Fruit fly (Drosophila melanogaster) whole organism: ENCODE data around the gene eff.

Experiments used
- CG8478 ChIP-seq: fragments of >200 bp; optimal IDR thresholded peaks from 2 replicates; lab custom pipeline; 2018; ENCODE audit warnings: inconsistent platforms
- Dll ChIP-seq: fragments of >200 bp; optimal IDR thresholded peaks from 2 replicates; lab custom pipeline; 2017
- EcR ChIP-seq, 2 experiments: fragments of >200 bp; optimal IDR thresholded peaks; 2 replicates each; lab custom pipeline; 2017; ENCODE audit warnings: missing biosample characterization in 2 of 2, missing genetic modification characterization in 2 of 2, missing genetic modification reagents in 2 of 2
- pan ChIP-seq: fragments of >200 bp; optimal IDR thresholded peaks from 2 replicates; lab custom pipeline; 2017
- psq ChIP-seq: fragments of >200 bp; optimal IDR thresholded peaks from 2 replicates; lab custom pipeline; 2017
- usp ChIP-seq: fragments of >200 bp; optimal IDR thresholded peaks from 2 replicates; lab custom pipeline; 2017; ENCODE audit warnings: missing biosample characterization, missing genetic modification characterization, mixed read lengths

The eff gene

DNA sequence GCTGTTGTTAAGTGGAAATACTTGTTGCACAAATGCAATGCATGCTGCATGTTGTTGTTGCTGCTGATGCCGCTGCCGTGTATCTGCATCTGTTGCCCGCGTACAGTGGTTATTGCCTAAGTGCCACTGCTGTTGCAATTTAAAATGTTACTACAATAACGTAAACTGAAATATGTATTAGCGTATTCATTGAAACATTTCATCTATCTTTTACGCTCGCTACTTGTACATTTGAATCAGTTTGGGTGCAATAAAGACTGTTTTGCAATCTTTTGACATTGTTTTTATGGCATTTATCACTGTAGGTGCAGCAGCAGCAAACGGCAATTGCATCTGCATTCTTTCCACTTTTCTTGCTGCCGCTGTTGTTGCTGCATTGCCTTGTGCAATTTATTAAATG lies 21.7 kb downstream of the eff start:
- TF ChIP-seq psq (lab: Kevin White, UChicago) (no peak), CG8478 (lab: Kevin White, UChicago) (no peak), pan (lab: Kevin White, UChicago) (no peak), Dll (lab: Kevin White, UChicago) (no peak), EcR (GFP tag; optimal IDR thresholded peaks at IDR 0.05; lab: Kevin White, UChicago) (no peak), usp (no peak)

DNA sequence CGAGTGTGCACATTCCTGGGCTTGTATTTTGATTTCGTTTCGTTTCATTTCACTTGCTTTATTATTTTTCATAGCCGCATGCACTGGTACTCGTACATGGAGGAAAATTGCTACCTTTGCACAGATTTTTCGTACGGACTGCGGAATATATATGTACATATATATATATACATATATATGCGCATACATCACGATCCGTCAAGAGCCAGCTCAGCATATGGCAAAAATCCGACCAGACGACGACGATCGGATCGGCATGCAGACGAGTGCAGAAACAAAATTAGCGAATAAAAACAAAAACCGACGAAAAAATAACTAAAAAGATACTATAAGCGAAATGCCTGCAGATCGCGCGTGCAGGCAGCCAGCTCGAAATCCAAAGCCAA lies 23.4 kb downstream of the eff start:
- TF ChIP-seq Dll (lab: Kevin White, UChicago), result no peak
- TF ChIP-seq EcR (GFP tag; optimal IDR thresholded peaks at IDR 0.05; lab: Kevin White, UChicago), result no peak
- TF ChIP-seq psq (lab: Kevin White, UChicago), result no peak
- TF ChIP-seq usp, result no peak
- no peak for TF ChIP-seq pan (lab: Kevin White, UChicago)
- no peak for TF ChIP-seq CG8478 (lab: Kevin White, UChicago)

DNA sequence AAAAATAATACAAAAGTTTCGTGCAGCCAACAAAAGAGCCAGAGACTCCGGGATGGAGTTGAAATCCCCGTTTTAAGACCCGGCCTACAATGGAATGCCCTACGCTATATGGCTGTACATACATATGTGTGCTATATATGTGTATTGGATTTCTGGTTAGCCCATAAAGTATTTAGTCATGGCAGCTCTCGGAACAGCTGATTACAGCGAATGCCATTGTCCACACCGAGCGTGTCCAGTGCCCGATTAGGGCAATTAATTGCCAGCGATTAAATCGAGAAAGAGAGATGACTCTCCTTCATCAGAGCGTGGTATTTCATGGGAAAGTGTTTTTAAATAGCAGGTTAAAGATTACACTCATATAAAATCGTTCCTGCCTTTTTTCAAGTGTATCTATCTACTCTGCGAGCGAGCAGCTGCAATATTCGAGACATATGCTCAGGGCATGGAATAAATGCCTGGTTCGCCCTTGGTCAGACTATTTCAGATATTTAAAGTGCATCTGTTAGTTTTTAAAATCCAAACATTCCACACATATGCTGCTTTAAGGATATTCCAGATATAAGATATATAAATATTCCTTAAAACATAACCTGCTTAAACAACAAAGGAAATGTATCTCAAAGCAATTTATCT lies 23.9 kb downstream of the eff start:
- no peak for TF ChIP-seq EcR (GFP tag; optimal IDR thresholded peaks at IDR 0.05; lab: Kevin White, UChicago)
- TF ChIP-seq psq (lab: Kevin White, UChicago), result no peak
- TF ChIP-seq pan (lab: Kevin White, UChicago), result no peak

DNA sequence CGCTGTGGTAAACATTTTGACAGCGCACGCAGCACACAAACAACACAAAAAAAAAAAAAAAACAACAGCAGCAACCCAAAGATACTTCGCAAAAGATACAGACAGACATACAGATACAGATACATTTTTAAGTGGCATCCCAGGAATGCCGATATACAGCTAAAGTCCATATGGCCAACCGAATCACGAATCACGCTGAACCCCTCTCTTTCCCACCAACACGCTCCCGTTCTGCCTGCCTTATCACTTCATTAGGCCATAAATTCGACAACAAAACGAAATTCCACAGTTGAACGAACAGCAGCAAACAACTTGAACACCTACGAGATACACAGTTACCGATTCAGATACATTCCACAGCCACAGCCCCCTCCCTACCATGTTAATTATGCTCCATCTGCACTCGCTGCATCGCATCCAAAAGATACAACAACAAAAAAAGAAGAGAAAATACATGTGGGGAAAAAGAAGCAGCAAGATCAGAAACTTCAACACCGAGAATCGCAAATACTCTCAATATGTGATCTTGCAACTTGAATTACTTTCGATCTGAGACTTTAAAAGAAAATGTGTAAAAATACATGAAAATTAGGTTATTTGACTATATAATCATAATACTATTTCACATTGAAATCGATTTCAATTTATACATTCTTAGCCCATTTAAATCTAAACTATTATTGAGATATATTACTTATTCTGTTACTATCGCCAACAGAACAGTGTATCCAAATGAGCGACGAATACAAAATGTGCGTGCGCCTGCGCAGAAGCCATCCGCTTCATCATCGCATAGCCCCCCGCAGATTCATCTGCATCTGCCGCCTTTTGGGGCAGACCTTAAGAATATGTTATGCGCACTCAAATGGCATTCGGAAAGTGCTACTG lies 24.7 kb downstream of the eff start:
- no peak for TF ChIP-seq pan (lab: Kevin White, UChicago)
- no peak for TF ChIP-seq CG8478 (lab: Kevin White, UChicago)
- no peak for TF ChIP-seq psq (lab: Kevin White, UChicago)
- TF ChIP-seq EcR (GFP tag; optimal IDR thresholded peaks at IDR 0.05; lab: Kevin White, UChicago), result no peak
- no peak for TF ChIP-seq Dll (lab: Kevin White, UChicago)
- no peak for TF ChIP-seq usp

DNA sequence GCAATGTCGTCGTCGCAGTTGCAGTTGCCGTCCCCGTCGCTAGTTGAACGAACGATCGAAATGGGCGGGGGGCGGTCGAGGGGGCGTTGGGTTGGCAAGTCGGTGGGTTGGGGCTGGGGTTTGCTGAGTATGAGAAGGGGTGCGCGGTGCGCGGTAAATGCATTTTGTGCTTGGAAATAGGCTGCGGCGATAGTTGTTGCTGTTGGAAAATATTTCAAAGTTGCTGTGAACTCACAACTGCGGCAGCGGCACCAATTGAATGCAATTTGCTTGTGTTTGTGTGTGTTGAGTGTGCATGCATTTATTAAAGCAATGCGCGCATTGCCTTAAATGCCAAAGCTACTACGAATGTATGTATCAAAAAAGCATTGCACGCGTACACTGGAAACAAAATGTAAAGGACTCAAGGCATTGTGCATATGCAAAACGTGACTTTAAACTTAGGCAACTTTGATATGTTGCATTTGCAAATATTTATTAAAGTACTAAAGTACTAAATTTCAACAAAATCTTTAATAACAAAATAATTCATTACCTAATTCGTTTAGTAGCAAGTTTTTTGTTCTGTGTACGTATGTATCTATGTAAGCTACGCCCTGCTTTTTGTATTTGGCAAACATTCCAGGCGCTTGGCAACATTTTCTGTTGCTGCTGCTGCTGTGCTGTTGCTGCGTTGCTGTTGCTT lies 26.1 kb downstream of the eff start:
- TF ChIP-seq Dll (lab: Kevin White, UChicago) (no peak), pan (lab: Kevin White, UChicago) (no peak), EcR (GFP tag; optimal IDR thresholded peaks at IDR 0.05; lab: Kevin White, UChicago) (peak in 1 of 2 experiments; percentile 95)

DNA sequence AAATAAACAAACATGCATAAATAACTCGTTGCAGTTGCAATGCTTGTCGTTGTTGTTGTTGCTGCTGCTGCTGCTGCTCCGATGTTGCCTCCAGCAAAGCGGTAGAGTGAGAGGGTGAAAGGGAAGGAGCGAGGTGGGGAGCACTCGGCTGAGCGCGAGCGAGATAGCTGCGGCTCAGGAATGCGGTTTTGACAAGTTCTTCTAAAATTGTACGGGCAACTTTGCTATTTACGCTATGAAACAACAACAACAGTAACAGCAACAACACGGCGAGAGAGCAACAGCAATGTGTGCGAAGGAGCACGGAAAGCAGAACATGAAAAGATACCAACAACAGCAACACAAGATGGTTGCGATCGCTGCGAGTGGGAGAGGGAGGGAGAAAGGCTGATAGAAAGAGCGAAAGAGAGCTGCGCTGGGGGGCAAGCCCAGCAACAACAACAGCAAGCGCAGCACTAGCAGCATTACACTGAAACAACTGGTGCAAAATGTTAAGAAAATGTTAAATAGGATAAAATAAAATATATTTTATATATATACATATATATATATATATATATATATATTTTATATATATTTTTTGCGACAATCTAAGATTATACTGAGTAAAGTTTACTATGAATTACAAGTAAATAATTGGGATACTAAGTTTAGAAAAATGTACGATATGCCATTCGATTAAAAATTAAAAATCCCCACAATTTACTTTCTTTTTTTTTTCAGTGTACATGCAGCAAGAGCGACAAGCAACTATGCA lies 26.8 kb downstream of the eff start:
- TF ChIP-seq CG8478 (lab: Kevin White, UChicago) (peak; percentile 21), usp (no peak), Dll (lab: Kevin White, UChicago) (no peak), EcR (GFP tag; optimal IDR thresholded peaks at IDR 0.05; lab: Kevin White, UChicago) (peak in 1 of 2 experiments; percentile 74), pan (lab: Kevin White, UChicago) (no peak), psq (lab: Kevin White, UChicago) (no peak)

DNA sequence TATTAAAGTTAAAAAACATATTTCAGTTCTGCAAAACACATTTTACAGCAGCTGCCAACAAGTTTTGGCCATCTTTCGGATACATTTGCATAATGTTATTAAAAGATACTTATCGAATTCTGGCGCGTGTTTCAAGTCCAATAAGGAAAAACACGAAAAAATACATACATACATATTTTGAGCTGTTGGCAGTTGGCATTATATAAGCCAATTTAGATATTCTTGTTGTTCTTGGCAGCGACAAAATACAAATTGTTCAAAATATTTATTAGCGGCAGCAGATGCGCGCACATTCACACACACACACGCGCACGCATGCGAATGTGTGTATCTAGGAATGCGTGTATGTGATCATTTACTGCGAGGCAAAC lies 27.4 kb downstream of the eff start:
- no peak for TF ChIP-seq usp
- no peak for TF ChIP-seq Dll (lab: Kevin White, UChicago)
- no peak for TF ChIP-seq pan (lab: Kevin White, UChicago)
- no peak for TF ChIP-seq EcR (GFP tag; optimal IDR thresholded peaks at IDR 0.05; lab: Kevin White, UChicago)
- TF ChIP-seq CG8478 (lab: Kevin White, UChicago), result no peak
- no peak for TF ChIP-seq psq (lab: Kevin White, UChicago)

DNA sequence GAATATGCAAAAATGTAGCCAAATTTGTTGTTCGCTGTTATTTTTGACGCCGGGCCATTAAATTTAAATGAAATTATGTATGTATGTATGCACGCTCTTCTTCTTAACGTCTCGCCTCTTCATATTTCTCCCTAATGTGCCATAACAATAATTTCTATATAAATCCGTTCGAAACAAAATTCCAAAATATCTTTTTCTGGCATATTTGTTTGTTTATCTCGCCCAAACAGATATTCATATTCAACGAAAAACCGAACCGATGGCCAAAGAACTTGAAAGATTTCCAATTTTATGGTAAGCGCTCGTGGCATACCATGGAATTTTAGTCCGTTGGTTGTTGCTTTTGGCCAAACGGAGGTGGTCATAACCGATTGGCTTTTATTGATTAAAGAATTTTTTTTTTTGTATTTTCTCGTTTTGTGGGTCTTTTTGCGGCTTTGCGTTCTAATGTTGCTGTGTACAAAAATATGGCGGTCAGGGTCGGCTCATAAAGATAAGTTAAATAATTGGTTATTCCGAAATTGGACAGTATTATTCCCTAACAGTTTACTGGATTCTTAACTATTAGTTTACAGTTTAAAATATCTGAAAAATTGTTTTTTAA lies 27.9 kb downstream of the eff start:
- TF ChIP-seq Dll (lab: Kevin White, UChicago) (no peak), psq (lab: Kevin White, UChicago) (no peak), EcR (GFP tag; optimal IDR thresholded peaks at IDR 0.05; lab: Kevin White, UChicago) (no peak), CG8478 (lab: Kevin White, UChicago) (no peak), pan (lab: Kevin White, UChicago) (no peak), usp (no peak)

DNA sequence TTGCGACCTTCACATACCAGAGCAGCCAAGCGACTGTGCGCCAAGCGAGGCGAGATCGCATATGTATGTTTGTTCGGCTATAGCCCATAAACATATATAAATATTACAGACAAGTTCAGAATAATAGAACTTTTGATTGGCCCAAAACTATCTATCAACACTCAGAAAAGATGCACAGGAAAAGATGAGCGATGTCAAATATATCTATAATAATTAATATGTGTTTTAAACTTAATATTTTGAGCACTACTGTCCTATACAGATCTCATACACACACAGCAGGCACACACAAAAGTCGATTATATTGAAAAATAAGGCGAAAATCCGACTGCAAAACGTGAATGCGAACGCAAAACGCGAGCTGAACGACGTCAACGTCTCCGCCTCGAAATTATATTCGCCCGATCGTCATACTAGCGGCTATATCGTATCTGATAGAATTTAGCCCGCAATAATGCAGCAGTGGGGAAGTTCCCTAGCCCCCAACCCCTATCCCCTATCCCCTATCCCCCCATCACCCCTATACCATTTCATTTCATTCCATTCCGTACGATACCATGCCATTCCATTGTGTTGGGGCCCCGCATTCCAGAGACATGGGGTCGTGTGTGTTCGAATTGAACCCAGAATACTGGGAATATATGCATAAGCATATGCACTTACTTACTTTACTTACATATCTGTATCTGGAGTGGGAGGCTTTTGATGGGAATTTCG lies 29.5 kb downstream of the eff start:
- TF ChIP-seq Dll (lab: Kevin White, UChicago) (no peak), CG8478 (lab: Kevin White, UChicago) (no peak), pan (lab: Kevin White, UChicago) (no peak), EcR (GFP tag; optimal IDR thresholded peaks at IDR 0.05; lab: Kevin White, UChicago) (no peak), usp (no peak), psq (lab: Kevin White, UChicago) (no peak)

DNA sequence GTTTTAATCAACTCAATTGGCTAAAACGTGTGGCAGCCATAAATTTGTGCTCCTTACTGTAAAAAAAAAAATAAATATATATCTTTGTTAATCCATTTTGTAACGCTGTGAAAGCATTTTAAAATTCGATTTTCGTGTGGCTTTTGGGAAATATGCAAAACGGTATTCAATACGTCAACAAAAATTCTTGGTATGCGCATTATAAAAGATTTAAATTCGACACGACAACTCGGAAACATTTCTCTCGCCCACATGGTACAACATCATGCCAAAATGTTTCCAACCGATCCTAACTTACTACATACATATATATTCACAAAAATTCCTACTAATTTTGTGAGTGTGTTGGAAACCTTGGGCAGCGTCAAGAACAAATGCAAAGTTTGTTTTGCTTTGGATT lies 30.4 kb downstream of the eff start:
- no peak for TF ChIP-seq CG8478 (lab: Kevin White, UChicago)
- no peak for TF ChIP-seq pan (lab: Kevin White, UChicago)
- TF ChIP-seq usp, result no peak
- TF ChIP-seq EcR (GFP tag; optimal IDR thresholded peaks at IDR 0.05; lab: Kevin White, UChicago), result no peak
- TF ChIP-seq psq (lab: Kevin White, UChicago), result no peak
- TF ChIP-seq Dll (lab: Kevin White, UChicago), result no peak
